Worm (Caenorhabditis elegans) whole organism, L2 larva: Measurements from ENCODE around the gene cyp-13A5.

Experiments used
- C34F6.9 ChIP-seq: fragments of 150-350 bp; optimal IDR thresholded peaks from 2 replicates; lab custom pipeline; 2014; ENCODE audit warnings: missing biosample characterization, missing genetic modification characterization
- F13H6.1 ChIP-seq: sonication (generic microtip); optimal IDR thresholded peaks from 2 replicates; lab custom pipeline; 2016; ENCODE audit warnings: missing genetic modification characterization, missing compliant biosample characterization
- Y55F3AM.14 ChIP-seq: fragments of 200-800 bp; sonication (Bioruptor generic); optimal IDR thresholded peaks from 2 replicates; lab custom pipeline; 2018; ENCODE audit warnings: mild to moderate bottlenecking, missing genetic modification characterization, missing compliant biosample characterization
- ZK546.5 ChIP-seq: sonication (generic microtip); optimal IDR thresholded peaks from 2 replicates; lab custom pipeline; 2017; ENCODE audit warnings: missing biosample characterization, missing genetic modification characterization
- alr-1 ChIP-seq: fragments of 150-350 bp; optimal IDR thresholded peaks from 2 replicates; lab custom pipeline; 2014; ENCODE audit warnings: missing biosample characterization, missing genetic modification characterization
- ama-1 ChIP-seq: fragments of 150-350 bp; optimal IDR thresholded peaks from 2 replicates; lab custom pipeline; 2018; ENCODE audit warnings: inconsistent platforms
- blmp-1 ChIP-seq: sonication (generic microtip); optimal IDR thresholded peaks from 2 replicates; lab custom pipeline; 2017; ENCODE audit warnings: missing genetic modification characterization, mild to moderate bottlenecking, missing compliant biosample characterization, antibody characterized with exemption, moderate library complexity; ENCODE audit not compliant: insufficient read depth
- ceh-16 ChIP-seq: fragments of 150-350 bp; optimal IDR thresholded peaks from 2 replicates; lab custom pipeline; 2014; ENCODE audit warnings: missing biosample characterization, missing genetic modification characterization
- crh-2 ChIP-seq: sonication (generic microtip); optimal IDR thresholded peaks from 2 replicates; lab custom pipeline; 2017; ENCODE audit warnings: missing biosample characterization, missing genetic modification characterization
- dmd-4 ChIP-seq: sonication (generic microtip); optimal IDR thresholded peaks from 2 replicates; lab custom pipeline; 2017; ENCODE audit warnings: missing biosample characterization, missing genetic modification characterization
- egl-27 ChIP-seq: sonication (generic microtip); optimal IDR thresholded peaks from 3 replicates; lab custom pipeline; 2017; ENCODE audit warnings: missing biosample characterization, missing genetic modification reagents, missing genetic modification characterization
- elt-1 ChIP-seq: fragments of 150-350 bp; optimal IDR thresholded peaks from 2 replicates; lab custom pipeline; 2014; ENCODE audit warnings: missing biosample characterization, missing genetic modification characterization
- elt-3 ChIP-seq: sonication (generic microtip); optimal IDR thresholded peaks from 2 replicates; lab custom pipeline; 2017; ENCODE audit warnings: missing biosample characterization, missing genetic modification characterization
- fos-1 ChIP-seq: fragments of 150-350 bp; optimal IDR thresholded peaks from 2 replicates; lab custom pipeline; 2014; ENCODE audit warnings: missing biosample characterization, missing genetic modification characterization
- gmeb-1 ChIP-seq: fragments of 150-350 bp; optimal IDR thresholded peaks from 2 replicates; lab custom pipeline; 2014; ENCODE audit warnings: missing biosample characterization, missing genetic modification characterization
- lin-11 ChIP-seq: fragments of 150-350 bp; sonication (generic microtip); optimal IDR thresholded peaks from 2 replicates; lab custom pipeline; 2014; ENCODE audit warnings: missing biosample characterization, missing genetic modification characterization, inconsistent platforms, mixed read lengths
- lsy-2 ChIP-seq, 2 experiments: fragments of 150-350 bp in 1 of 2; sonication (generic microtip) in 1 of 2; optimal IDR thresholded peaks; 2 replicates each; lab custom pipeline; 2014 to 2017; ENCODE audit warnings: missing biosample characterization in 2 of 2, missing genetic modification characterization in 2 of 2
- mab-5 ChIP-seq: fragments of 150-350 bp; optimal IDR thresholded peaks from 2 replicates; lab custom pipeline; 2014; ENCODE audit warnings: missing biosample characterization, missing genetic modification characterization
- mbf-1 ChIP-seq: sonication (generic microtip); optimal IDR thresholded peaks from 2 replicates; lab custom pipeline; 2017; ENCODE audit warnings: missing biosample characterization, missing genetic modification characterization
- mdl-1 ChIP-seq, 2 experiments: fragments of 150-350 bp in 1 of 2; sonication (generic microtip) in 1 of 2; optimal IDR thresholded peaks; 2 replicates each; lab custom pipeline; 2017; ENCODE audit warnings: missing biosample characterization in 2 of 2, missing genetic modification characterization in 2 of 2
- nhr-129 ChIP-seq: fragments of 150-350 bp; optimal IDR thresholded peaks from 2 replicates; lab custom pipeline; 2014; ENCODE audit warnings: missing biosample characterization, missing genetic modification characterization
- nhr-21 ChIP-seq: fragments of 150-350 bp; optimal IDR thresholded peaks from 2 replicates; lab custom pipeline; 2014; ENCODE audit warnings: missing biosample characterization, missing genetic modification characterization
- nhr-237 ChIP-seq: fragments of 150-350 bp; optimal IDR thresholded peaks from 2 replicates; lab custom pipeline; 2014; ENCODE audit warnings: missing biosample characterization, missing genetic modification characterization
- nhr-25 ChIP-seq: fragments of 150-350 bp; sonication (generic microtip); optimal IDR thresholded peaks from 3 replicates; lab custom pipeline; 2014; ENCODE audit warnings: missing biosample characterization, missing genetic modification characterization
- nhr-6 ChIP-seq: fragments of 150-350 bp; optimal IDR thresholded peaks from 2 replicates; lab custom pipeline; 2014; ENCODE audit warnings: missing biosample characterization, missing genetic modification characterization
- nhr-77 ChIP-seq: fragments of 150-350 bp; optimal IDR thresholded peaks from 2 replicates; lab custom pipeline; 2014; ENCODE audit warnings: missing biosample characterization, missing genetic modification characterization
- sem-4 ChIP-seq: fragments of 150-350 bp; optimal IDR thresholded peaks from 2 replicates; lab custom pipeline; 2014; ENCODE audit warnings: missing biosample characterization, missing genetic modification reagents, missing genetic modification characterization
- skn-1 ChIP-seq: sonication (generic microtip); optimal IDR thresholded peaks from 2 replicates; lab custom pipeline; 2017; ENCODE audit warnings: missing biosample characterization, missing genetic modification characterization
- sma-3 ChIP-seq: sonication (generic microtip); optimal IDR thresholded peaks from 2 replicates; lab custom pipeline; 2016; ENCODE audit warnings: missing genetic modification reagents, missing genetic modification characterization, missing compliant biosample characterization
- sma-9 ChIP-seq, 2 experiments: fragments of 150-350 bp in 1 of 2; sonication (generic microtip) in 1 of 2; optimal IDR thresholded peaks; 2 replicates each; lab custom pipeline; 2014 to 2016; ENCODE audit warnings: missing genetic modification characterization in 2 of 2, mild to moderate bottlenecking in 1 of 2, missing biosample characterization in 1 of 2, missing compliant biosample characterization in 1 of 2, missing genetic modification reagents in 1 of 2, moderate library complexity in 1 of 2
- snpc-4 ChIP-seq: fragments of 150-350 bp; optimal IDR thresholded peaks from 2 replicates; lab custom pipeline; 2014; ENCODE audit warnings: missing biosample characterization, missing genetic modification characterization
- unc-39 ChIP-seq: fragments of 150-350 bp; optimal IDR thresholded peaks from 2 replicates; lab custom pipeline; 2014; ENCODE audit warnings: missing biosample characterization, missing genetic modification characterization
- unc-55 ChIP-seq: fragments of 150-350 bp; sonication (generic microtip); optimal IDR thresholded peaks from 3 replicates; lab custom pipeline; 2014; ENCODE audit warnings: missing biosample characterization, missing genetic modification reagents, missing genetic modification characterization
- unc-62 ChIP-seq: fragments of 150-350 bp; optimal IDR thresholded peaks from 2 replicates; lab custom pipeline; 2014; ENCODE audit warnings: missing biosample characterization, missing genetic modification reagents, missing genetic modification characterization
- zag-1 ChIP-seq: fragments of 150-350 bp; optimal IDR thresholded peaks from 2 replicates; lab custom pipeline; 2014; ENCODE audit warnings: missing biosample characterization, missing genetic modification characterization
- ztf-1 ChIP-seq: fragments of 200-800 bp; sonication (Bioruptor generic); conservative IDR thresholded peaks from 2 replicates; pipeline ENCODE4 v1.3.6; 2022; ENCODE audit warnings: missing genetic modification characterization, missing compliant biosample characterization
- ztf-4 ChIP-seq: fragments of 150-350 bp; optimal IDR thresholded peaks from 2 replicates; lab custom pipeline; 2014; ENCODE audit warnings: missing biosample characterization, missing genetic modification characterization

Gene cyp-13A5

DNA sequence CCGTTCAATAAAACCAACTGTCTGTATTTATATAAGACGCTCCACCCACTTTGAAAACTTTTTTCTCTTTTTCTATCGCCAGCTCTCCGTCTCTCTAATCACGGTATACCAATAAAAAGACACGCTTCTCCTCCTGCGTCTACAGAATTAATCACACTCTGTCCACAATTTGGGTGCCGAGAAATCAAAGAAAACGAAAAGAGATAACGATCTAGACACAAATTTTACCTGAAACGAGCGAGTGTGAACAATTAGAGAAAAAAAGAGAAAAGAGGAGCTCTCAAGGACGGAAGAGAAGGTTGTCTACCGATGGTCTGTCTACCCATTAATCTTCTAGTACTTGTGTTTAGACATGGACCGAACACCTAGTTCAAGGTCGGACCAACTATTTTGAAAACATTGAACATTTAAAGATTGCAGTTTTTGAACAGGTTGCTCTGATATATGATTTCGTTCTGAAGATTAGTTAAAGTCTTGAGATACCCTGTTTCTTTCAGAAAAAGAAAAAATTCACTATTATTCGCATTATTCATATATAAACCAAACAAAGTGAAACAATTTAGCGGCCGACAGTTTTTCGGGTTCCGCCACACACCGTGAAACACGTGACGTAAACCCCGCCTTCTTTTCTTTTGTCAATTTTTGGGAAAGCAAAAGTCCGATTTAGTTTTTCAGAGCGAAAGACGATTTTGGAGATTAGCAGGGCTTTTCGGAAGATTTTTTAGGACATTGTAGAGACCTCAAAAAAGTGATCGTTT lies 12.6 kb downstream of the cyp-13A5 start, which contains the start of gene cyp-13A2:
cyp-13A2 (minus strand) TSS at position 235 of the 758 bp plus-strand sequence.
- TF ChIP-seq nhr-21: peak; percentile 67
- peak; percentile 73 for TF ChIP-seq sma-3 (GFP tag; lab: Kevin White, UChicago)
- peak; percentile 25 for TF ChIP-seq C34F6.9
- TF ChIP-seq nhr-129: peak; percentile 48
- TF ChIP-seq lsy-2 (tag; optimal IDR thresholded peaks at IDR 0.05; lab: Kevin White, UChicago): peak in 1 of 2 experiments; percentile 52
- peak in 1 of 2 experiments; percentile 68 for TF ChIP-seq mdl-1 (tag; optimal IDR thresholded peaks at IDR 0.05; lab: Kevin White, UChicago)
- peak; percentile 86 for TF ChIP-seq blmp-1 (tag; lab: Kevin White, UChicago)
- peak; percentile 73 for TF ChIP-seq crh-2 (tag; lab: Kevin White, UChicago)
- TF ChIP-seq snpc-4 (tag; lab: Kevin White, UChicago): peak; percentile 95
- TF ChIP-seq gmeb-1 (tag; lab: Kevin White, UChicago): peak; percentile 11
- peak; percentile 80 for TF ChIP-seq F13H6.1 (tag; lab: Kevin White, UChicago)
- no peak for TF ChIP-seq ztf-1
- TF ChIP-seq sem-4 (tag; lab: Kevin White, UChicago): peak; percentile 47
- TF ChIP-seq ztf-4 (tag; lab: Kevin White, UChicago): no peak
- TF ChIP-seq sma-9 (GFP tag; optimal IDR thresholded peaks at IDR 0.05; lab: Kevin White, UChicago): peak; percentile 92
- no peak for TF ChIP-seq sma-9 (tag; optimal IDR thresholded peaks at IDR 0.05; lab: Kevin White, UChicago)
- TF ChIP-seq elt-1: peak; percentile 35
- no peak for TF ChIP-seq mab-5 (tag; lab: Kevin White, UChicago)
- TF ChIP-seq ceh-16 (tag; lab: Kevin White, UChicago): peak; percentile 88
- peak; percentile 85 for TF ChIP-seq nhr-25 (tag; lab: Kevin White, UChicago)
- TF ChIP-seq dmd-4 (tag; lab: Kevin White, UChicago): no peak
- TF ChIP-seq egl-27 (tag; lab: Kevin White, UChicago): peak; percentile 83
- TF ChIP-seq unc-55 (GFP tag; lab: Kevin White, UChicago): peak; percentile 45
- TF ChIP-seq skn-1 (tag; lab: Kevin White, UChicago): no peak
- peak; percentile 89 for TF ChIP-seq fos-1 (tag; lab: Kevin White, UChicago)
- TF ChIP-seq nhr-6 (tag; lab: Kevin White, UChicago): peak; percentile 20
- TF ChIP-seq ama-1 (lab: Kevin White, UChicago): no peak
- no peak for TF ChIP-seq nhr-237 (tag; lab: Kevin White, UChicago)

DNA sequence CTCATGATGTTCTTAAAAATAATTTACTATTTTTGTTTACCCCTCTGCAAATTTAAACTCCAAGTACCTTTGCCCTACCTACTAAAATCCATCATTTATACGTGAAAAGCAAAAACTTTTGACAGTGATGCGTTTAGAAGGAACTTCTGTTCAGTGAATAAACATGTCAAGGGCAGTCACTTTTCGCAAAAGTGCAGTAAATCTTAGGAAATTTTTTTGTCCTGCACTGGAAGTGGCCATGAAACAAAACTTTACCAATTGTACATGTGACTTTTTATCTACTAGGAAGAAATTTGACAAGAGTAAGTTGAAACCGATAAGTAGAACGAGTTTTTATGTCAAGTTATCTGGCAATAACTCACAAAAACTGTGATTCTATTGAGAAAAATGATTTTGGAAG lies 13.9 kb downstream of the cyp-13A5 start:
- peak; percentile 36 for TF ChIP-seq sma-9 (GFP tag; optimal IDR thresholded peaks at IDR 0.05; lab: Kevin White, UChicago)
- no peak for TF ChIP-seq sma-9 (tag; optimal IDR thresholded peaks at IDR 0.05; lab: Kevin White, UChicago)
- TF ChIP-seq lsy-2 (tag; optimal IDR thresholded peaks at IDR 0.05; lab: Kevin White, UChicago): peak in 1 of 2 experiments; percentile 7
- TF ChIP-seq sma-3 (GFP tag; lab: Kevin White, UChicago): no peak
- peak; percentile 1 for TF ChIP-seq nhr-21

DNA sequence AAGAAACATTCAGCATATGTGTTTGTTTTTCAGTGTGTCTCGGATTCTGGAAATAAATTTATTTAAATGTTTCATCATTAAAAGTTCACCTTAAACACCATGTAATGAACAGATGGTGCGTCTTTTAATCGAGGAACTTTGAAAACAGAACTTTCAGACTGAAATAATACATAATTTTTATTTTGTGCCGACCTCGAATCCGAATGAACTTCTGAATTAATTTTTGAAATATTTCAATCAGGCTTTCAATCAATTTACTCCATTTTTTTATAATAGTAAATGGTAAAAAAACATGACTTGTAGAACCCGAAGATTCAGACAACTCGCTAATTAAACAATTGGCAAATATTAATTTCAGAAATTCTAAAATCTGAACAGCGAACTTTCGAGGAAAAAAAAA lies 17.8 kb downstream of the cyp-13A5 start, which contains the start of gene T10B9.14:
T10B9.14 (minus strand) TSS at position 101 of the 400 bp plus-strand sequence.
- no peak for TF ChIP-seq ZK546.5
- TF ChIP-seq Y55F3AM.14 (GFP tag; lab: Kevin White, UChicago): no peak
- TF ChIP-seq elt-3 (tag; lab: Kevin White, UChicago): no peak
- no peak for TF ChIP-seq zag-1
- TF ChIP-seq unc-39 (tag; lab: Kevin White, UChicago): no peak
- no peak for TF ChIP-seq lin-11
- no peak for TF ChIP-seq F13H6.1 (tag; lab: Kevin White, UChicago)

DNA sequence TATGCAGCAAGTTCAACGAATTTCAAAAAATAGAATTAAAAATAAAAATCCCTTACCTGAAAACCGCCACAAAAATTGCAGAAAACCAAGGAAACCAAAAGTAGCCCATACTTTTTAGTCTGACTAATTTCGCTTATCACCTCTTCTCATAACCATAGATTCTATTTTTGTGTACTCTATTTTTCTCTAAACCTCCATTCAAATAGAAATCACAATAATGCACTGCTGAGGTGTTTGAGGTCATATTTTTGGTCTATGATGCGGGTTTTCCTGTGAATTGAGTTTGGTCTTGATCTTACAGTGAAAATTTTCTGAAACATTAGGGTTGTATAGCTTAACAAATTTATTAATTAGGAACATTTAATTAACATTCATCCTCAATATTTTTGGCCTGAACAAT lies 18.3 kb downstream of the cyp-13A5 start, which contains the start of gene cyp-13A1:
cyp-13A1 (minus strand) TSS at position 156 of the 400 bp plus-strand sequence.
- no peak for TF ChIP-seq sem-4 (tag; lab: Kevin White, UChicago)
- TF ChIP-seq crh-2 (tag; lab: Kevin White, UChicago): peak; percentile 13
- TF ChIP-seq mab-5 (tag; lab: Kevin White, UChicago): no peak
- TF ChIP-seq Y55F3AM.14 (GFP tag; lab: Kevin White, UChicago): no peak
- no peak for TF ChIP-seq nhr-6 (tag; lab: Kevin White, UChicago)
- TF ChIP-seq unc-62 (GFP tag; lab: Kevin White, UChicago): no peak
- TF ChIP-seq ztf-4 (tag; lab: Kevin White, UChicago): no peak
- TF ChIP-seq fos-1 (tag; lab: Kevin White, UChicago): peak; percentile 77
- TF ChIP-seq skn-1 (tag; lab: Kevin White, UChicago): no peak
- TF ChIP-seq nhr-21: no peak
- TF ChIP-seq nhr-77: no peak
- peak; percentile 54 for TF ChIP-seq sma-9 (GFP tag; optimal IDR thresholded peaks at IDR 0.05; lab: Kevin White, UChicago)
- no peak for TF ChIP-seq sma-9 (tag; optimal IDR thresholded peaks at IDR 0.05; lab: Kevin White, UChicago)
- no peak for TF ChIP-seq alr-1 (tag; lab: Kevin White, UChicago)
- TF ChIP-seq zag-1: no peak
- no peak for TF ChIP-seq sma-3 (GFP tag; lab: Kevin White, UChicago)
- TF ChIP-seq nhr-237 (tag; lab: Kevin White, UChicago): no peak
- no peak for TF ChIP-seq mbf-1 (tag; lab: Kevin White, UChicago)
- TF ChIP-seq elt-3 (tag; lab: Kevin White, UChicago): no peak
